Worm (Caenorhabditis elegans): ENCODE results near the gene C48B4.8.
A peak's percentile ranks its signal among the peaks of the same experiment; 100 is the strongest.

Gene C48B4.8

ce11 chrIII:9546016-9546659 is 14.9 kb downstream of the C48B4.8 start, which contains the start of gene unc-16 (continued):
- TF ChIP-seq ceh-91 (GFP tag; IDR thresholded peaks at IDR 0.05) (no peak), ceh-100 (GFP tag; IDR thresholded peaks at IDR 0.05) (peak; percentile 51), madf-10 (tag; optimal IDR thresholded peaks at IDR 0.05) (peak; percentile 45), lsy-27 (tag; optimal IDR thresholded peaks at IDR 0.05; ENCODE audit: borderline replicate concordance, insufficient read depth) (no peak), ztf-25 (GFP tag; IDR thresholded peaks at IDR 0.05) (no peak), sea-2 (GFP tag; IDR thresholded peaks at IDR 0.05) (no peak), ceh-27 (GFP tag; optimal IDR thresholded peaks at IDR 0.05) (peak; percentile 88), hlh-12 (tag; optimal IDR thresholded peaks at IDR 0.05) (no peak), snpc-1.1 (tag; optimal IDR thresholded peaks at IDR 0.05; ENCODE audit: insufficient read depth) (no peak), atf-7 (tag; optimal IDR thresholded peaks at IDR 0.05) (no peak), lsl-1 (GFP tag; optimal IDR thresholded peaks at IDR 0.05) (peak; percentile 76), athp-1 (tag; optimal IDR thresholded peaks at IDR 0.05) (peak; percentile 62), C06A6.2 (GFP tag; conservative IDR thresholded peaks at IDR 0.05) (0 out of 2 replicates have a peak, but pooled peaks have one; percentile 31), ZK185.1 (tag; optimal IDR thresholded peaks at IDR 0.05; ENCODE audit: poor library complexity, severe bottlenecking) (peak; percentile 65), Y67H2A.10 (GFP tag; conservative IDR thresholded peaks at IDR 0.05) (peak; percentile 64; the same call in 1 of the 2 replicates)

- TF ChIP-seq ceh-58 (GFP tag; IDR thresholded peaks at IDR 0.05) (no peak), attf-6 (GFP tag; IDR thresholded peaks at IDR 0.05) (no peak), egrh-3 (GFP tag; IDR thresholded peaks at IDR 0.05) (no peak)
Observed at ce11 chrIII:9544820-9545219, 16.2 kb downstream of the C48B4.8 start, which contains the start of gene ZK1098.12. Gene ZK1098.12 (plus strand): TSS chrIII:9545120.

ce11 chrIII:9544125-9544524 is 16.9 kb downstream of the C48B4.8 start, which contains the start of gene ZK1098.9:
Gene ZK1098.9 (plus strand): TSS chrIII:9544425.
- TF ChIP-seq F23B12.7 (tag; optimal IDR thresholded peaks at IDR 0.05; ENCODE audit: insufficient read depth): no peak
- TF ChIP-seq madf-8 (GFP tag; conservative IDR thresholded peaks at IDR 0.05): no peak

- TF ChIP-seq lsl-1 (GFP tag; optimal IDR thresholded peaks at IDR 0.05): peak; percentile 31
- no peak for TF ChIP-seq chd-7 (tag; optimal IDR thresholded peaks at IDR 0.05)
- TF ChIP-seq madf-6 (GFP tag; IDR thresholded peaks at IDR 0.05): no peak
- TF ChIP-seq Y53F4B.3 (GFP tag; IDR thresholded peaks at IDR 0.05): no peak
- TF ChIP-seq let-607 (tag; optimal IDR thresholded peaks at IDR 0.05): no peak
- TF ChIP-seq F10E7.11 (tag; optimal IDR thresholded peaks at IDR 0.05): no peak
- TF ChIP-seq attf-5 (GFP tag; optimal IDR thresholded peaks at IDR 0.05): peak; percentile 18
- TF ChIP-seq ztf-28 (GFP tag; IDR thresholded peaks at IDR 0.05): no peak
- peak; percentile 51; the same call in 1 of the 2 replicates for TF ChIP-seq hmg-1.2 (GFP tag; IDR thresholded peaks at IDR 0.05)
- no peak for TF ChIP-seq ekl-4 (GFP tag; IDR thresholded peaks at IDR 0.05)
- no peak for TF ChIP-seq hrde-1 (tag; optimal IDR thresholded peaks at IDR 0.05; ENCODE audit: borderline replicate concordance)
- peak; percentile 44; the same call in 1 of the 2 replicates for TF ChIP-seq mcd-1 (GFP tag; IDR thresholded peaks at IDR 0.05)
- TF ChIP-seq B0035.1 (tag; optimal IDR thresholded peaks at IDR 0.05): no peak
- no peak for TF ChIP-seq ztf-26 (tag; optimal IDR thresholded peaks at IDR 0.05)
Observed at ce11 chrIII:9542816-9543215, 18.2 kb downstream of the C48B4.8 start, which contains the start of gene eif-2Balpha. Gene eif-2Balpha (plus strand): TSS chrIII:9543119.
